Worm (Caenorhabditis elegans): ENCODE measurements around the gene mdt-27.

The mdt-27 gene

ce11 chrV:9243171-9243996 lies 29.9 kb upstream of the mdt-27 start, which contains the start of gene glo-4 (continued):
- TF ChIP-seq lim-7 (GFP tag; IDR thresholded peaks at IDR 0.05) (no peak), dve-1 (tag; optimal IDR thresholded peaks at IDR 0.05; ENCODE audit: insufficient read depth) (peak; percentile 76), T20F7.1 (GFP tag; optimal IDR thresholded peaks at IDR 0.05) (peak; percentile 70), mes-2 (tag; optimal IDR thresholded peaks at IDR 0.05; ENCODE audit: poor library complexity, severe bottlenecking) (peak; percentile 81), lsy-2 (tag; optimal IDR thresholded peaks at IDR 0.05) (peak; percentile 51 to 87), mxl-3 (GFP tag; optimal IDR thresholded peaks at IDR 0.05) (no peak), cey-2 (tag; optimal IDR thresholded peaks at IDR 0.05; ENCODE audit: borderline replicate concordance, insufficient read depth) (no peak), egl-27 (tag; optimal IDR thresholded peaks at IDR 0.05) (no peak), nhr-11 (tag; optimal IDR thresholded peaks at IDR 0.05) (peak; percentile 40), lin-1 (GFP tag; IDR thresholded peaks at IDR 0.05) (no peak), nhr-237 (tag; optimal IDR thresholded peaks at IDR 0.05) (no peak), snpc-4 (tag; optimal IDR thresholded peaks at IDR 0.05) (no peak), fos-1 (tag; optimal IDR thresholded peaks at IDR 0.05) (no peak), unc-62 (GFP tag; optimal IDR thresholded peaks at IDR 0.05 in 1 of 2) (peak in 1 of 2 experiments; percentile 93), unc-62 (tag; optimal IDR thresholded peaks at IDR 0.05) (no peak), F37D6.2 (tag; optimal IDR thresholded peaks at IDR 0.05) (peak; percentile 55), ama-1 (optimal IDR thresholded peaks at IDR 0.05) (no peak), lin-13 (GFP tag; optimal IDR thresholded peaks at IDR 0.05) (no peak), F49E8.2 (tag; optimal IDR thresholded peaks at IDR 0.05; ENCODE audit: borderline replicate concordance) (no peak), Y48G9A.11 (GFP tag; IDR thresholded peaks at IDR 0.05) (no peak), nhr-25 (tag; optimal IDR thresholded peaks at IDR 0.05; ENCODE audit: borderline replicate concordance, insufficient read depth) (no peak), dmd-6 (GFP tag; IDR thresholded peaks at IDR 0.05) (peak; percentile 49), dmd-8 (GFP tag; IDR thresholded peaks at IDR 0.05) (no peak), nhr-48 (tag; optimal IDR thresholded peaks at IDR 0.05) (peak; percentile 52), pqm-1 (tag; optimal IDR thresholded peaks at IDR 0.05) (peak; percentile 66), nhr-28 (tag; optimal IDR thresholded peaks at IDR 0.05) (peak; percentile 56), mxl-2 (GFP tag; conservative IDR thresholded peaks at IDR 0.05) (no peak), ceh-62 (tag; optimal IDR thresholded peaks at IDR 0.05) (no peak), D1046.2 (GFP tag; IDR thresholded peaks at IDR 0.05) (no peak), daf-12 (tag; optimal IDR thresholded peaks at IDR 0.05) (no peak), fkh-10 (GFP tag; optimal IDR thresholded peaks at IDR 0.05) (peak; percentile 96), duxl-1 (tag; optimal IDR thresholded peaks at IDR 0.05; ENCODE audit: poor library complexity) (peak; percentile 15), daf-16 (GFP tag; optimal IDR thresholded peaks at IDR 0.05) (no peak), daf-16 (tag; optimal IDR thresholded peaks at IDR 0.05) (peak; percentile 1)

DNA sequence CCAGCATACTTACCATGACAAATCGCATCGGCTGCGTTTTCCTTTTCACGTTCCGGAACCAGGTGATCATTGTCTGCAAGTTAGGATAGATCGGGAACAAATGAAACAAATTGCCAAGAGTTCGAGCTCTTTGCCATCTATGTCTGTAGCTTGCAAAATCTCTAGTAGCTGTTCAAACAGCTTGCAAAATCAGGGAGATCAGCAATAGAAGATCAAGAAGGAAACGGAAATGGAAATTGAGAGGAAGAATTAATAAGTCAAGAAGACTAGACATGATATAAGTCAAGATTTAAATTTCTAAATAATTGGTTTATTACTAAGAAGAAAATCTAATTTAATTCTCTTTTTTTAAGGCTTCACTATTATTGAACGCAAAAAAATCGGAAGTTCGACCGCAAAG lies 18.8 kb upstream of the mdt-27 start, which contains the start of gene F07C3.3:
F07C3.3 (minus strand) TSS at position 101 of the 400 bp plus-strand sequence.
- TF ChIP-seq nhr-48 (tag; optimal IDR thresholded peaks at IDR 0.05) (no peak), hlh-11 (tag; optimal IDR thresholded peaks at IDR 0.05) (no peak), dve-1 (tag; optimal IDR thresholded peaks at IDR 0.05; ENCODE audit: insufficient read depth) (no peak), zag-1 (tag; optimal IDR thresholded peaks at IDR 0.05) (no peak), lsy-2 (tag; optimal IDR thresholded peaks at IDR 0.05) (no peak)

DNA sequence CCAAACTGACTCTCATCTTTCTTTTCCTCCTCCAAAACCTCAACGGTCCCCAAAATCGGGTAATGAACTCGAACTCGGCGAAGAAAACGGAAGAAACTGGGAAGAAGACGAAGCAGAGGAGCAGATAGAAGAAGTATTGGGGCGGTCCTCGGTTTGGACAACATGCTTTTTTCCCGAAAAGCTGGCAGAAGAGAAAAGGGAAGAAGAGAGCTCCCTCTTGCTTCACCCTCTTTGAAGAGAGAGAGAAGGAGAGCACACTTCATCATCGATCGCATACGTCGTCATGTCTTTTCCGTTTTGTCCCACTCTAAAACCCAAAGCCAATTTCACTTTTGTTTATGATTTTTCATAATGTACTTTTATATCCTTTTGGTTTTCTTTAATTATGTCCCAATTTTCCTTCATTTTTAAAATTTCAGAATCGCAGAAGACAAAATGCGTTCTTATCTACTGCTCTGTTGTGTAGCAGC lies 12.3 kb upstream of the mdt-27 start, which contains the start of gene F07C3.2:
F07C3.2 (plus strand) TSS at position 420 of the 470 bp plus-strand sequence.
- TF ChIP-seq unc-62 (GFP tag; optimal IDR thresholded peaks at IDR 0.05 in 1 of 2) = peak in 1 of 2 experiments; percentile 1
- no peak for TF ChIP-seq unc-62 (tag; optimal IDR thresholded peaks at IDR 0.05)
- TF ChIP-seq ctbp-1 (GFP tag; IDR thresholded peaks at IDR 0.05) = 0 out of 2 replicates have a peak, but pooled peaks have one; percentile 34
- no peak for TF ChIP-seq mes-2 (tag; optimal IDR thresholded peaks at IDR 0.05; ENCODE audit: poor library complexity, severe bottlenecking)
- no peak for TF ChIP-seq lir-3 (tag; optimal IDR thresholded peaks at IDR 0.05)
- no peak for TF ChIP-seq lin-38 (GFP tag; IDR thresholded peaks at IDR 0.05)
- TF ChIP-seq dmd-8 (GFP tag; IDR thresholded peaks at IDR 0.05) = no peak
- TF ChIP-seq tra-1 (GFP tag; IDR thresholded peaks at IDR 0.05) = 0 out of 2 replicates have a peak, but pooled peaks have one; percentile 15
- no peak for TF ChIP-seq fos-1 (tag; optimal IDR thresholded peaks at IDR 0.05)
- peak; percentile 39; the same call in 1 of the 2 replicates for TF ChIP-seq hmg-1.1 (GFP tag; IDR thresholded peaks at IDR 0.05)

Data from whole organism, L4 larva.